Worm (Caenorhabditis elegans) whole organism, midembryonic: ENCODE data around the gene F45D11.11.

ENCODE experiments used
- T22C8.4 ChIP-seq: fragments of 200-800 bp; sonication (Bioruptor generic); IDR thresholded peaks from 2 replicates; pipeline ENCODE4 v1.3.6; 2022; ENCODE audit warnings: missing genetic modification characterization, missing compliant biosample characterization
- klf-2 ChIP-seq: fragments of 200-800 bp; sonication (Bioruptor generic); conservative IDR thresholded peaks from 2 replicates; pipeline ENCODE4 v1.3.6; 2022; ENCODE audit warnings: missing genetic modification reagents, missing genetic modification characterization, missing compliant biosample characterization
- med-1 ChIP-seq: sonication (generic microtip); optimal IDR thresholded peaks from 2 replicates; lab custom pipeline; 2017; ENCODE audit warnings: missing genetic modification characterization, mild to moderate bottlenecking, missing compliant biosample characterization, antibody characterized with exemption, missing genetic modification reagents; ENCODE audit not compliant: insufficient read depth
- ref-1 ChIP-seq: fragments of 200-800 bp; sonication (Bioruptor generic); conservative IDR thresholded peaks from 2 replicates; pipeline ENCODE4 v1.3.6; 2022; ENCODE audit warnings: missing genetic modification reagents, missing genetic modification characterization, missing compliant biosample characterization
- tab-1 ChIP-seq: fragments of 200-800 bp; sonication (Bioruptor generic); IDR thresholded peaks from 2 replicates; pipeline ENCODE4 v1.3.6; 2022; ENCODE audit warnings: missing genetic modification characterization, missing compliant biosample characterization
- ztf-29 ChIP-seq: fragments of 200-800 bp; sonication (Bioruptor generic); IDR thresholded peaks from 2 replicates; pipeline ENCODE4 v1.3.6; 2022; ENCODE audit warnings: missing genetic modification reagents, missing genetic modification characterization, missing compliant biosample characterization

ce11 chrII:973999-974398, 22.0 kb downstream of the F45D11.11 start, which contains the start of gene fbxc-14:
- no peak for TF ChIP-seq med-1
- no peak for TF ChIP-seq T22C8.4 (GFP tag; lab: Robert Waterston, UW)
- no peak for TF ChIP-seq tab-1
- TF ChIP-seq ztf-29 (GFP tag; lab: Robert Waterston, UW): no peak
- no peak for TF ChIP-seq ref-1 (GFP tag; lab: Robert Waterston, UW)
- TF ChIP-seq klf-2 (GFP tag; lab: Robert Waterston, UW): no peak
